Worm (Caenorhabditis elegans) whole organism, L4/young adult: Measurements from ENCODE around the gene sri-6.

Source experiments
- W03F9.2 ChIP-seq: fragments of 150-350 bp; optimal IDR thresholded peaks from 2 replicates; lab custom pipeline; 2014; ENCODE audit warnings: missing biosample characterization, missing genetic modification characterization
- dao-5 ChIP-seq: sonication (generic microtip); optimal IDR thresholded peaks from 2 replicates; lab custom pipeline; 2016; ENCODE audit warnings: missing genotype, missing genetic modification characterization, moderate library complexity, missing compliant biosample characterization
- him-1 ChIP-seq: sonication (generic microtip); optimal IDR thresholded peaks from 2 replicates; lab custom pipeline; 2016; ENCODE audit warnings: missing genotype, missing genetic modification reagents, missing genetic modification characterization, missing compliant biosample characterization

Gene sri-6

ce11 chrV:13185384-13185783 lies at the start of gene sri-6:
Gene sri-6 (plus strand): TSS chrV:13185684.
- TF ChIP-seq dao-5 (tag; lab: Kevin White, UChicago) (no peak), him-1 (tag; lab: Kevin White, UChicago) (no peak), W03F9.2 (tag; lab: Kevin White, UChicago) (no peak)

ce11 chrV:13137955-13138354 lies 47.5 kb upstream of the sri-6 start, which contains the start of gene clec-41:
Gene clec-41 (minus strand): TSS chrV:13138101.
- TF ChIP-seq W03F9.2 (tag; lab: Kevin White, UChicago), result no peak
- no peak for TF ChIP-seq dao-5 (tag; lab: Kevin White, UChicago)
- TF ChIP-seq him-1 (tag; lab: Kevin White, UChicago), result no peak

ce11 chrV:13138681-13139080 lies 46.8 kb upstream of the sri-6 start, which contains the start of gene dhc-3:
Gene dhc-3 (plus strand): TSS chrV:13138981.
- no peak for TF ChIP-seq dao-5 (tag; lab: Kevin White, UChicago)
- TF ChIP-seq him-1 (tag; lab: Kevin White, UChicago), result no peak
- no peak for TF ChIP-seq W03F9.2 (tag; lab: Kevin White, UChicago)

- TF ChIP-seq him-1 (tag; lab: Kevin White, UChicago) (no peak), W03F9.2 (tag; lab: Kevin White, UChicago) (no peak), dao-5 (tag; lab: Kevin White, UChicago) (no peak)
Measured at ce11 chrV:13152575-13152974, 32.9 kb upstream of the sri-6 start, which contains the start of gene noca-1. Gene noca-1 (plus strand): TSS chrV:13152919.

- TF ChIP-seq W03F9.2 (tag; lab: Kevin White, UChicago), result no peak
- TF ChIP-seq dao-5 (tag; lab: Kevin White, UChicago), result no peak
- no peak for TF ChIP-seq him-1 (tag; lab: Kevin White, UChicago)
Measured at ce11 chrV:13154225-13154624, 31.3 kb upstream of the sri-6 start.

ce11 chrV:13157073-13157472 lies 28.4 kb upstream of the sri-6 start:
- TF ChIP-seq W03F9.2 (tag; lab: Kevin White, UChicago) (no peak), him-1 (tag; lab: Kevin White, UChicago) (no peak), dao-5 (tag; lab: Kevin White, UChicago) (no peak)

ce11 chrV:13161052-13161451 lies 24.4 kb upstream of the sri-6 start:
- no peak for TF ChIP-seq W03F9.2 (tag; lab: Kevin White, UChicago)

ce11 chrV:13162885-13163284 lies 22.6 kb upstream of the sri-6 start:
- TF ChIP-seq W03F9.2 (tag; lab: Kevin White, UChicago) (no peak), him-1 (tag; lab: Kevin White, UChicago) (no peak), dao-5 (tag; lab: Kevin White, UChicago) (no peak)

- no peak for TF ChIP-seq W03F9.2 (tag; lab: Kevin White, UChicago)
- TF ChIP-seq dao-5 (tag; lab: Kevin White, UChicago), result no peak
- TF ChIP-seq him-1 (tag; lab: Kevin White, UChicago), result no peak
Measured at ce11 chrV:13163841-13164240, 21.6 kb upstream of the sri-6 start.

ce11 chrV:13165244-13165643 lies 20.2 kb upstream of the sri-6 start:
- no peak for TF ChIP-seq dao-5 (tag; lab: Kevin White, UChicago)
- TF ChIP-seq him-1 (tag; lab: Kevin White, UChicago), result no peak
- TF ChIP-seq W03F9.2 (tag; lab: Kevin White, UChicago), result no peak

ce11 chrV:13166582-13166981 lies 18.9 kb upstream of the sri-6 start:
- TF ChIP-seq dao-5 (tag; lab: Kevin White, UChicago), result no peak
- TF ChIP-seq him-1 (tag; lab: Kevin White, UChicago), result no peak
- TF ChIP-seq W03F9.2 (tag; lab: Kevin White, UChicago), result no peak

ce11 chrV:13170497-13170896 lies 15.0 kb upstream of the sri-6 start:
- TF ChIP-seq him-1 (tag; lab: Kevin White, UChicago), result no peak
- no peak for TF ChIP-seq dao-5 (tag; lab: Kevin White, UChicago)
- TF ChIP-seq W03F9.2 (tag; lab: Kevin White, UChicago), result no peak

ce11 chrV:13173718-13174117 lies 11.8 kb upstream of the sri-6 start:
- no peak for TF ChIP-seq dao-5 (tag; lab: Kevin White, UChicago)
- TF ChIP-seq W03F9.2 (tag; lab: Kevin White, UChicago), result no peak
- TF ChIP-seq him-1 (tag; lab: Kevin White, UChicago), result no peak

ce11 chrV:13176117-13176753 lies 9.2 kb upstream of the sri-6 start, which contains the start of gene him-17:
Gene him-17 (plus strand): TSS chrV:13176711.
- TF ChIP-seq dao-5 (tag; lab: Kevin White, UChicago) (no peak), him-1 (tag; lab: Kevin White, UChicago) (no peak), W03F9.2 (tag; lab: Kevin White, UChicago) (peak; percentile 62)
